Worm (Caenorhabditis elegans): ENCODE measurements around the gene nhr-288.

- TF ChIP-seq nhr-237 (tag; optimal IDR thresholded peaks at IDR 0.05) (no peak), unc-39 (tag; optimal IDR thresholded peaks at IDR 0.05) (no peak)
Measured at ce11 chrV:18410142-18410541, 27.7 kb upstream of the nhr-288 start, which contains the start of gene srh-207.
